Worm (Caenorhabditis elegans) whole organism, dauer: ENCODE data around the gene F36H9.5.

ENCODE experiments used
- unc-62 ChIP-seq: sonication (generic microtip); optimal IDR thresholded peaks from 2 replicates; lab custom pipeline; 2017; ENCODE audit warnings: missing biosample characterization, missing genetic modification reagents, missing genetic modification characterization

The F36H9.5 gene

ce11 chrV:1789495-1789894 is 7.7 kb upstream of the F36H9.5 start:
- TF ChIP-seq unc-62 (GFP tag; lab: Kevin White, UChicago): no peak

ce11 chrV:1788157-1788556 is 6.3 kb upstream of the F36H9.5 start, which contains the start of gene F36H9.2:
Gene F36H9.2 (plus strand): TSS chrV:1788457.
- no peak for TF ChIP-seq unc-62 (GFP tag; lab: Kevin White, UChicago)

- TF ChIP-seq unc-62 (GFP tag; lab: Kevin White, UChicago): no peak
Measured at ce11 chrV:1779994-1780393, 1.8 kb downstream of the F36H9.5 start.

- TF ChIP-seq unc-62 (GFP tag; lab: Kevin White, UChicago): no peak
Measured at ce11 chrV:1779136-1779535, 2.7 kb downstream of the F36H9.5 start, which contains the start of gene F36H9.4. Gene F36H9.4 (minus strand): TSS chrV:1779236.

- no peak for TF ChIP-seq unc-62 (GFP tag; lab: Kevin White, UChicago)
Measured at ce11 chrV:1774874-1775589, 6.8 kb downstream of the F36H9.5 start, which contains the start of gene F36H9.7. Gene F36H9.7 (minus strand): TSS chrV:1774924.

- no peak for TF ChIP-seq unc-62 (GFP tag; lab: Kevin White, UChicago)
Measured at ce11 chrV:1773120-1773519, 8.7 kb downstream of the F36H9.5 start.

ce11 chrV:1771727-1772126 is 10.1 kb downstream of the F36H9.5 start, which contains the start of gene dhs-13:
Gene dhs-13 (minus strand): TSS chrV:1771734.
- TF ChIP-seq unc-62 (GFP tag; lab: Kevin White, UChicago): no peak

- no peak for TF ChIP-seq unc-62 (GFP tag; lab: Kevin White, UChicago)
Measured at ce11 chrV:1767427-1767826, 14.4 kb downstream of the F36H9.5 start.

ce11 chrV:1760682-1761081 is 21.1 kb downstream of the F36H9.5 start, which contains the start of gene clec-205:
Gene clec-205 (plus strand): TSS chrV:1760893.
- TF ChIP-seq unc-62 (GFP tag; lab: Kevin White, UChicago): no peak

ce11 chrV:1756856-1757255 is 25.0 kb downstream of the F36H9.5 start, which contains the start of gene clec-204:
Gene clec-204 (plus strand): TSS chrV:1757156.
- TF ChIP-seq unc-62 (GFP tag; lab: Kevin White, UChicago): no peak

ce11 chrV:1756099-1756498 is 25.7 kb downstream of the F36H9.5 start:
- no peak for TF ChIP-seq unc-62 (GFP tag; lab: Kevin White, UChicago)

- no peak for TF ChIP-seq unc-62 (GFP tag; lab: Kevin White, UChicago)
Measured at ce11 chrV:1755589-1755988, 26.2 kb downstream of the F36H9.5 start, which contains the start of gene ZK697.14. Gene ZK697.14 (minus strand): TSS chrV:1755689.

- TF ChIP-seq unc-62 (GFP tag; lab: Kevin White, UChicago): no peak
Measured at ce11 chrV:1752496-1752895, 29.3 kb downstream of the F36H9.5 start, which contains the start of gene ZK697.1. Gene ZK697.1 (plus strand): TSS chrV:1752796.

ce11 chrV:1751449-1751848 is 30.4 kb downstream of the F36H9.5 start, which contains the start of gene srh-199:
Gene srh-199 (minus strand): TSS chrV:1751549.
- no peak for TF ChIP-seq unc-62 (GFP tag; lab: Kevin White, UChicago)

- no peak for TF ChIP-seq unc-62 (GFP tag; lab: Kevin White, UChicago)
Measured at ce11 chrV:1749053-1749452, 32.8 kb downstream of the F36H9.5 start, which contains the start of gene ZK697.8. Gene ZK697.8 (minus strand): TSS chrV:1749153.

ce11 chrV:1743205-1743870 is 38.5 kb downstream of the F36H9.5 start, which contains the start of gene nhr-256:
Gene nhr-256 (plus strand): TSS chrV:1743771.
- no peak for TF ChIP-seq unc-62 (GFP tag; lab: Kevin White, UChicago)
